Worm (Caenorhabditis elegans) whole organism, L3 larva: ENCODE results near the gene inx-2.

Experiments used
- R02D3.7 ChIP-seq: fragments of 150-350 bp; optimal IDR thresholded peaks from 2 replicates; lab custom pipeline; 2014; ENCODE audit warnings: missing biosample characterization, missing genetic modification characterization
- ZK546.5 ChIP-seq: sonication (generic microtip); optimal IDR thresholded peaks from 2 replicates; lab custom pipeline; 2017; ENCODE audit warnings: missing biosample characterization, missing genetic modification characterization
- aly-2 ChIP-seq: fragments of 150-350 bp; optimal IDR thresholded peaks from 2 replicates; lab custom pipeline; 2014; ENCODE audit warnings: missing biosample characterization, missing genetic modification characterization
- ama-1 ChIP-seq: fragments of 150-350 bp; optimal IDR thresholded peaks from 2 replicates; lab custom pipeline; 2018
- ceh-28 ChIP-seq: fragments of 150-350 bp; optimal IDR thresholded peaks from 2 replicates; lab custom pipeline; 2014; ENCODE audit warnings: missing biosample characterization, missing genetic modification reagents, missing genetic modification characterization
- ceh-82 ChIP-seq: fragments of 150-350 bp; optimal IDR thresholded peaks from 2 replicates; lab custom pipeline; 2014; ENCODE audit warnings: missing biosample characterization, missing genetic modification characterization
- ceh-9 ChIP-seq: sonication (generic microtip); optimal IDR thresholded peaks from 2 replicates; lab custom pipeline; 2018; ENCODE audit warnings: missing biosample characterization, missing genetic modification characterization
- daf-12 ChIP-seq: fragments of 150-350 bp; optimal IDR thresholded peaks from 2 replicates; lab custom pipeline; 2014; ENCODE audit warnings: missing biosample characterization, missing genetic modification reagents, missing genetic modification characterization
- egl-27 ChIP-seq: sonication (generic microtip); optimal IDR thresholded peaks from 4 replicates; lab custom pipeline; 2017; ENCODE audit warnings: missing biosample characterization, missing genetic modification reagents, missing genetic modification characterization
- egl-5 ChIP-seq: fragments of 150-350 bp; optimal IDR thresholded peaks from 2 replicates; lab custom pipeline; 2017; ENCODE audit warnings: missing biosample characterization, missing genetic modification reagents, missing genetic modification characterization, inconsistent platforms
- elt-1 ChIP-seq: fragments of 150-350 bp; optimal IDR thresholded peaks from 2 replicates; lab custom pipeline; 2014; ENCODE audit warnings: missing biosample characterization, missing genetic modification characterization
- elt-2 ChIP-seq: sonication (generic microtip); optimal IDR thresholded peaks from 2 replicates; lab custom pipeline; 2016; ENCODE audit warnings: missing genetic modification reagents, mild to moderate bottlenecking, missing genetic modification characterization, missing compliant biosample characterization
- elt-3 ChIP-seq, 3 experiments: fragments of 150-350 bp in 1 of 3; sonication (generic microtip) in 2 of 3; optimal IDR thresholded peaks; 2 replicates in 2 of 3; 4 replicates in 1 of 3; lab custom pipeline; 2014 to 2017; ENCODE audit warnings: missing biosample characterization in 3 of 3, missing genetic modification characterization in 3 of 3
- fkh-10 ChIP-seq: sonication (generic microtip); optimal IDR thresholded peaks from 2 replicates; lab custom pipeline; 2017; ENCODE audit warnings: missing biosample characterization, missing genetic modification reagents, missing genetic modification characterization
- fkh-2 ChIP-seq: fragments of 150-350 bp; optimal IDR thresholded peaks from 2 replicates; lab custom pipeline; 2014; ENCODE audit warnings: missing biosample characterization, missing genetic modification reagents, missing genetic modification characterization
- hmg-11 ChIP-seq: sonication (generic microtip); optimal IDR thresholded peaks from 2 replicates; lab custom pipeline; 2016; ENCODE audit warnings: missing genetic modification characterization, missing compliant biosample characterization
- jun-1 ChIP-seq: fragments of 150-350 bp; optimal IDR thresholded peaks from 2 replicates; lab custom pipeline; 2014; ENCODE audit warnings: missing biosample characterization, missing genetic modification reagents, missing genetic modification characterization
- lin-15B ChIP-seq: fragments of 150-350 bp; optimal IDR thresholded peaks from 2 replicates; lab custom pipeline; 2014; ENCODE audit warnings: missing biosample characterization, missing genetic modification characterization
- lin-39 ChIP-seq: fragments of 150-350 bp; optimal IDR thresholded peaks from 2 replicates; lab custom pipeline; 2018; ENCODE audit warnings: missing biosample characterization, missing genetic modification reagents, missing genetic modification characterization
- lsy-12 ChIP-seq: sonication (generic microtip); optimal IDR thresholded peaks from 2 replicates; lab custom pipeline; 2016; ENCODE audit warnings: mild to moderate bottlenecking, missing genetic modification characterization, missing compliant biosample characterization
- mdl-1 ChIP-seq: fragments of 150-350 bp; optimal IDR thresholded peaks from 2 replicates; lab custom pipeline; 2014; ENCODE audit warnings: missing biosample characterization, missing genetic modification characterization
- mml-1 ChIP-seq: fragments of 150-350 bp; sonication (generic microtip); optimal IDR thresholded peaks from 3 replicates; lab custom pipeline; 2014; ENCODE audit warnings: missing biosample characterization, missing genetic modification characterization
- nfya-1 ChIP-seq: sonication (generic microtip); optimal IDR thresholded peaks from 2 replicates; lab custom pipeline; 2017; ENCODE audit warnings: missing genetic modification characterization, mild to moderate bottlenecking, missing compliant biosample characterization, antibody characterized with exemption, moderate library complexity; ENCODE audit not compliant: insufficient read depth
- nhr-12 ChIP-seq: fragments of 150-350 bp; optimal IDR thresholded peaks from 2 replicates; lab custom pipeline; 2014; ENCODE audit warnings: missing biosample characterization, missing genetic modification characterization
- nhr-23 ChIP-seq: fragments of 150-350 bp; optimal IDR thresholded peaks from 2 replicates; lab custom pipeline; 2014; ENCODE audit warnings: missing biosample characterization, missing genetic modification reagents, missing genetic modification characterization
- nhr-237 ChIP-seq: fragments of 150-350 bp; optimal IDR thresholded peaks from 2 replicates; lab custom pipeline; 2014; ENCODE audit warnings: missing biosample characterization, missing genetic modification characterization
- nhr-25 ChIP-seq: sonication (generic microtip); optimal IDR thresholded peaks from 2 replicates; lab custom pipeline; 2017; ENCODE audit warnings: missing biosample characterization, missing genetic modification characterization
- nhr-28 ChIP-seq: fragments of 150-350 bp; optimal IDR thresholded peaks from 2 replicates; lab custom pipeline; 2014; ENCODE audit warnings: missing biosample characterization, missing genetic modification characterization
- nhr-43 ChIP-seq: sonication (generic microtip); optimal IDR thresholded peaks from 2 replicates; lab custom pipeline; 2016; ENCODE audit warnings: mild to moderate bottlenecking, missing genetic modification characterization, missing compliant biosample characterization; ENCODE audit not compliant: poor library complexity, severe bottlenecking
- nhr-67 ChIP-seq: fragments of 150-350 bp; optimal IDR thresholded peaks from 2 replicates; lab custom pipeline; 2014; ENCODE audit warnings: missing biosample characterization, missing genetic modification characterization
- nhr-76 ChIP-seq: fragments of 150-350 bp; sonication (generic microtip); optimal IDR thresholded peaks from 5 replicates; lab custom pipeline; 2014; ENCODE audit warnings: missing biosample characterization, missing genetic modification characterization
- nhr-77 ChIP-seq: fragments of 150-350 bp; optimal IDR thresholded peaks from 2 replicates; lab custom pipeline; 2014; ENCODE audit warnings: missing biosample characterization, missing genetic modification characterization
- pha-4 ChIP-seq: fragments of 150-350 bp; optimal IDR thresholded peaks from 2 replicates; lab custom pipeline; 2014; ENCODE audit warnings: missing biosample characterization, missing genetic modification reagents, missing genetic modification characterization
- pqm-1 ChIP-seq: fragments of 150-350 bp; optimal IDR thresholded peaks from 2 replicates; lab custom pipeline; 2017; ENCODE audit warnings: missing biosample characterization, missing genetic modification characterization, inconsistent platforms
- sea-2 ChIP-seq: fragments of 150-350 bp; sonication (generic microtip); optimal IDR thresholded peaks from 4 replicates; lab custom pipeline; 2014; ENCODE audit warnings: missing biosample characterization, missing genetic modification reagents, missing genetic modification characterization
- skn-1 ChIP-seq: fragments of 150-350 bp; optimal IDR thresholded peaks from 2 replicates; lab custom pipeline; 2014; ENCODE audit warnings: missing biosample characterization, missing genetic modification characterization
- snpc-4 ChIP-seq: fragments of 150-350 bp; optimal IDR thresholded peaks from 2 replicates; lab custom pipeline; 2014; ENCODE audit warnings: missing biosample characterization, missing genetic modification characterization
- tbx-2 ChIP-seq: sonication (generic microtip); optimal IDR thresholded peaks from 2 replicates; lab custom pipeline; 2016; ENCODE audit warnings: mild to moderate bottlenecking, missing genetic modification characterization, missing compliant biosample characterization
- zag-1 ChIP-seq: fragments of 150-350 bp; optimal IDR thresholded peaks from 2 replicates; lab custom pipeline; 2014; ENCODE audit warnings: missing biosample characterization, missing genetic modification characterization
- ztf-11 ChIP-seq: fragments of 150-350 bp; optimal IDR thresholded peaks from 2 replicates; lab custom pipeline; 2014; ENCODE audit warnings: missing biosample characterization, missing genetic modification characterization
- ztf-4 ChIP-seq: fragments of 150-350 bp; optimal IDR thresholded peaks from 2 replicates; lab custom pipeline; 2014; ENCODE audit warnings: missing biosample characterization, missing genetic modification characterization

The inx-2 gene

DNA sequence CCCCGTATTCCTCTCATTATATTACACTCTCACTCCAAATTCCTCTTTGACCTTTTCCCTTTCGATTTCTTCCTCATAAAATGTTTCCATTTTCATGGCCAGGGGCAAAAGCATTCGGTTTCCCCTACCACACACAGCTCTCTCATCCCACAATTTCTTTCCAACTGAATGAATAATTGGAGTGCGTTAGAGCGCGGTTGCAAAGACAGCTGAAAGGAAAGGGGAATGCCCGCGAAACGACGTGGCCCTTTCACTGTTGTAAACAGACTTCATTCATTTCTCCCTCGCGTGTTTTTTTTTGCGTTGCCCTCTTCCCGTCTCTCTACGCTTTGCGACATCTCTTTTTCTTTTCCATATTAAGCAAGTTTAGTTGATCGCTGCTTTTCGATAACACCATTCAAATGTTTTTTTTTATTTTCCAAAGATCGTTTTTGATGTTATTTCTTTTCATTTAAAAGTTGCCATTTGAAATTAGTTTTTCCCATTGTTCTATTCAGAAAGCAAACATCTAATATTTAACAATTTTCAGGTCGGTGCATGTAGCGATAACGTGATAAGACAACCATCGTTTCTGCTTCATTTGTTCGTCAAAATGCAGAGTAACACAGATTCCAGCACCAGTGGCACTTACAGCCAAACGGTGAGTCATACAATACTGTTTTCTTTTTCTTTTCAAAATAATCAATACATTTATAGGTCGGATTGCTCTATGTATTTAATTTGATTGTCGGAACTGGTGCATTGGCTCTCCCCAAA is 34.0 kb downstream of the inx-2 start, which contains the start of gene C03A3.2:
C03A3.2 (plus strand) TSS at position 530 of the 756 bp plus-strand sequence.
- TF ChIP-seq nhr-25 (tag; lab: Kevin White, UChicago) (peak; percentile 83), elt-3 (tag; optimal IDR thresholded peaks at IDR 0.05; lab: Kevin White, UChicago) (no peak), tbx-2 (tag; lab: Kevin White, UChicago) (peak; percentile 19), ZK546.5 (tag; lab: Kevin White, UChicago) (no peak), mdl-1 (tag; lab: Kevin White, UChicago) (no peak), snpc-4 (tag; lab: Kevin White, UChicago) (peak; percentile 5), skn-1 (no peak), daf-12 (tag; lab: Kevin White, UChicago) (no peak), nhr-12 (tag; lab: Kevin White, UChicago) (no peak), lin-15B (tag; lab: Kevin White, UChicago) (peak; percentile 78), elt-2 (tag; lab: Kevin White, UChicago) (peak; percentile 43), lsy-12 (tag; lab: Kevin White, UChicago) (no peak), hmg-11 (tag; lab: Kevin White, UChicago) (peak; percentile 84), pha-4 (tag; lab: Kevin White, UChicago) (peak; percentile 43), ama-1 (lab: Kevin White, UChicago) (no peak), pqm-1 (tag; lab: Kevin White, UChicago) (peak; percentile 85), nhr-23 (tag; lab: Kevin White, UChicago) (peak; percentile 54), nhr-67 (no peak), nhr-77 (tag; lab: Kevin White, UChicago) (no peak), lin-39 (tag; lab: Kevin White, UChicago) (peak; percentile 98), nfya-1 (tag; lab: Kevin White, UChicago) (peak; percentile 88), sea-2 (no peak), ztf-4 (tag; lab: Kevin White, UChicago) (no peak), egl-5 (tag; lab: Kevin White, UChicago) (peak; percentile 95), egl-27 (peak; percentile 23), zag-1 (no peak), elt-1 (tag; lab: Kevin White, UChicago) (peak; percentile 42), nhr-76 (tag; lab: Kevin White, UChicago) (no peak), mml-1 (tag; lab: Kevin White, UChicago) (no peak), jun-1 (tag; lab: Kevin White, UChicago) (no peak), ztf-11 (tag; lab: Kevin White, UChicago) (no peak), R02D3.7 (tag; lab: Kevin White, UChicago) (no peak), fkh-10 (GFP tag; lab: Kevin White, UChicago) (peak; percentile 17), nhr-237 (tag; lab: Kevin White, UChicago) (no peak), ceh-28 (tag; lab: Kevin White, UChicago) (no peak), fkh-2 (no peak)

DNA sequence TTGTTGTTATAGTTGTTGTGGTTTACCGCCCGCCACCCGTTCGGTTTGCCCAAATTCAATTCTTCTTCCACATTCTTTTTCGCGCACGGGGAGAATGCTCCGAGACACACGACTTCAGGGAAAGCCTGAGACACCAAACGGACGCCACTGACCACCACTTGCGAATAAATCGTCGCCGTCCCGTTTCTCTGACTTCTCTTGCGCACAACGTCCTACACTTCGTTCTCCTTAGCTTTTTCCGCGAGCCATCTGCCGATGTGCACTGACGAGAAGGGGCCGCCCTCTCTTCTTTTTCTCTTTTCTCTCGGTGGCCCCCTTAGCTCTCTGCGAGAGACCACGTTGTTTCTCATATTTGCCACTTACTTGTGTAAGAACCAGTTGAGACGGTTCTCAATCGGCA is 39.5 kb downstream of the inx-2 start, which contains the start of gene C03A3.1:
C03A3.1 (plus strand) TSS at position 291 of the 400 bp plus-strand sequence.
- TF ChIP-seq mml-1 (tag; lab: Kevin White, UChicago) (no peak), ceh-9 (no peak), jun-1 (tag; lab: Kevin White, UChicago) (no peak), hmg-11 (tag; lab: Kevin White, UChicago) (peak; percentile 39), lin-39 (tag; lab: Kevin White, UChicago) (peak; percentile 83), ceh-82 (tag; lab: Kevin White, UChicago) (no peak), ztf-4 (tag; lab: Kevin White, UChicago) (no peak), ztf-11 (tag; lab: Kevin White, UChicago) (no peak), nhr-28 (no peak), nhr-76 (tag; lab: Kevin White, UChicago) (no peak), nhr-43 (no peak), zag-1 (no peak), fkh-2 (no peak), nfya-1 (tag; lab: Kevin White, UChicago) (peak; percentile 44), nhr-77 (tag; lab: Kevin White, UChicago) (no peak), daf-12 (tag; lab: Kevin White, UChicago) (no peak), elt-3 (tag; optimal IDR thresholded peaks at IDR 0.05; lab: Kevin White, UChicago) (no peak), fkh-10 (GFP tag; lab: Kevin White, UChicago) (no peak), skn-1 (no peak), R02D3.7 (tag; lab: Kevin White, UChicago) (no peak), lin-15B (tag; lab: Kevin White, UChicago) (peak; percentile 21), tbx-2 (tag; lab: Kevin White, UChicago) (no peak), aly-2 (tag; lab: Kevin White, UChicago) (no peak)
